Fruit fly (Drosophila melanogaster): ENCODE data around the gene GstD2.

dm6 chr3R:12365887-12366286 is 5.9 kb upstream of the GstD2 start:
- TF ChIP-seq CG3163 (GFP tag; optimal IDR thresholded peaks at IDR 0.05) (no peak), Hr51 (GFP tag; optimal IDR thresholded peaks at IDR 0.05) (no peak), Dp (GFP tag; optimal IDR thresholded peaks at IDR 0.05) (no peak), CG6254 (GFP tag; optimal IDR thresholded peaks at IDR 0.05) (no peak), ham (GFP tag; IDR thresholded peaks at IDR 0.05) (no peak), CG6765 (GFP tag; optimal IDR thresholded peaks at IDR 0.05) (no peak), Optix (GFP tag; IDR thresholded peaks at IDR 0.05) (no peak), Poxn (GFP tag; IDR thresholded peaks at IDR 0.05) (no peak), GATAe (GFP tag; conservative IDR thresholded peaks at IDR 0.05) (no peak)

Data from whole organism, embryonic.